Worm (Caenorhabditis elegans): Measurements from ENCODE around the gene lgc-13.

- TF ChIP-seq nhr-6 (tag; optimal IDR thresholded peaks at IDR 0.05) (no peak), ama-1 (optimal IDR thresholded peaks at IDR 0.05) (no peak), unc-39 (tag; optimal IDR thresholded peaks at IDR 0.05) (no peak), ztf-11 (tag; optimal IDR thresholded peaks at IDR 0.05) (no peak), nhr-77 (tag; optimal IDR thresholded peaks at IDR 0.05) (no peak), sem-4 (tag; optimal IDR thresholded peaks at IDR 0.05) (no peak), mdl-1 (tag; optimal IDR thresholded peaks at IDR 0.05) (no peak), lin-39 (tag; optimal IDR thresholded peaks at IDR 0.05) (no peak)
Measured at ce11 chrX:12143693-12144092, 34.7 kb downstream of the lgc-13 start, which contains the start of gene M153.5.
